Fruit fly (Drosophila melanogaster): Measurements from ENCODE around the gene RpS27.

DNA sequence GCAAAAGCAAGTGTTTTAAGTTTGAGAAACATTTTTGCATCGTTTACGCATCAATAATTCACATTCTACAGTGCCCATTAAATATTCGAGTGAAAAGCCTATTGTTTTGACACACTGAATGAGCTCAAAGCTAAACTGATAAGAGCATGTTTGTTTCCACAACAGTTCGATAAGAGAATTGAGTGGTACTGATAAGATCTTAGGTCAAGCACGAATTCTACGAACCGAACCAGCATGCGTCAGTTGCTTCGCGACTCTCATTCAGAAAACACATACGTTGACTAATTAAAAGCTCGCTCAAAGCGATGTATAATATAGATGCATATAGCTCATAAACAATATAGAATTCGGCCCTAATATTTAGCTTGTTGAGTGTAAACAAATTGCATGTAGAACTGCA, 38.1 kb downstream of the RpS27 start:
- TF ChIP-seq usp (GFP tag; optimal IDR thresholded peaks at IDR 0.05) (no peak), CG8478 (optimal IDR thresholded peaks at IDR 0.05) (no peak), pan (optimal IDR thresholded peaks at IDR 0.05) (no peak), Dll (optimal IDR thresholded peaks at IDR 0.05) (no peak)

Data from whole organism.